Fruit fly (Drosophila melanogaster) whole organism: ENCODE data around the gene Dhrs4.
A peak's percentile ranks its signal among the peaks of the same experiment; 100 is the strongest.

Experiments
- CG8478 ChIP-seq: fragments of >200 bp; optimal IDR thresholded peaks from 2 replicates; lab custom pipeline; 2018; ENCODE audit warnings: inconsistent platforms
- Dll ChIP-seq: fragments of >200 bp; optimal IDR thresholded peaks from 2 replicates; lab custom pipeline; 2017
- EcR ChIP-seq, 2 experiments: fragments of >200 bp; optimal IDR thresholded peaks; 2 replicates each; lab custom pipeline; 2017; ENCODE audit warnings: missing biosample characterization in 2 of 2, missing genetic modification characterization in 2 of 2, missing genetic modification reagents in 2 of 2
- pan ChIP-seq: fragments of >200 bp; optimal IDR thresholded peaks from 2 replicates; lab custom pipeline; 2017
- psq ChIP-seq: fragments of >200 bp; optimal IDR thresholded peaks from 2 replicates; lab custom pipeline; 2017
- usp ChIP-seq: fragments of >200 bp; optimal IDR thresholded peaks from 2 replicates; lab custom pipeline; 2017; ENCODE audit warnings: missing biosample characterization, missing genetic modification characterization, mixed read lengths

The Dhrs4 gene

dm6 chr3L:5141380-5142101, at the start of gene Dhrs4, which contains the start of gene Gdap1:
Gene Dhrs4 (minus strand): TSS chr3L:5141646.
Gene Gdap1 (plus strand): TSS chr3L:5141953.
- TF ChIP-seq usp (GFP tag; lab: Kevin White, UChicago): no peak
- TF ChIP-seq Dll: no peak
- no peak for TF ChIP-seq pan (lab: Kevin White, UChicago)
- no peak for TF ChIP-seq EcR (GFP tag; optimal IDR thresholded peaks at IDR 0.05; lab: Kevin White, UChicago)
- TF ChIP-seq psq (lab: Kevin White, UChicago): no peak
- no peak for TF ChIP-seq CG8478 (lab: Kevin White, UChicago)

DNA sequence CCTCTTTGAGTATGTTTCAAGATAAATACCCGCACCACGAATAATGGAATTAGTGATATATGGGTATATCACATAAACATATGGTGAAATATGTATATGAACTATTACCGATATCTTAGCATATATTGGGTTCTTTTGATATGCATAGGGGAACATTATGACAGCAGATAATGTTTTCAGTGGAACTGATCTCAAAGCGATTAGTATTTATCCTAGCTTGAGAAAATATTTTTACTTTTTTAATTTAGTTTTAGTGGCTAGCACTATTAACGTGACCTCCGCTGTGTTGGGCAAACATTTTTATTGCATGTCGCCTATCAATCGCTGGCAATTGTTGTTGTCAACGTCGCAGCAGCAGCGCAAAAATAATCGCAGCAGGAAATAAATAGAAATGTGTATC, 47.0 kb upstream of the Dhrs4 start:
- no peak for TF ChIP-seq psq (lab: Kevin White, UChicago)
- TF ChIP-seq CG8478 (lab: Kevin White, UChicago): no peak
- TF ChIP-seq EcR (GFP tag; optimal IDR thresholded peaks at IDR 0.05; lab: Kevin White, UChicago): no peak
- no peak for TF ChIP-seq usp (GFP tag; lab: Kevin White, UChicago)
- no peak for TF ChIP-seq pan (lab: Kevin White, UChicago)
- no peak for TF ChIP-seq Dll

dm6 chr3L:5187572-5187934, 46.1 kb upstream of the Dhrs4 start:
- TF ChIP-seq usp (GFP tag; lab: Kevin White, UChicago) (no peak), pan (lab: Kevin White, UChicago) (no peak), EcR (GFP tag; optimal IDR thresholded peaks at IDR 0.05; lab: Kevin White, UChicago) (no peak), Dll (no peak), psq (lab: Kevin White, UChicago) (no peak), CG8478 (lab: Kevin White, UChicago) (no peak)

DNA sequence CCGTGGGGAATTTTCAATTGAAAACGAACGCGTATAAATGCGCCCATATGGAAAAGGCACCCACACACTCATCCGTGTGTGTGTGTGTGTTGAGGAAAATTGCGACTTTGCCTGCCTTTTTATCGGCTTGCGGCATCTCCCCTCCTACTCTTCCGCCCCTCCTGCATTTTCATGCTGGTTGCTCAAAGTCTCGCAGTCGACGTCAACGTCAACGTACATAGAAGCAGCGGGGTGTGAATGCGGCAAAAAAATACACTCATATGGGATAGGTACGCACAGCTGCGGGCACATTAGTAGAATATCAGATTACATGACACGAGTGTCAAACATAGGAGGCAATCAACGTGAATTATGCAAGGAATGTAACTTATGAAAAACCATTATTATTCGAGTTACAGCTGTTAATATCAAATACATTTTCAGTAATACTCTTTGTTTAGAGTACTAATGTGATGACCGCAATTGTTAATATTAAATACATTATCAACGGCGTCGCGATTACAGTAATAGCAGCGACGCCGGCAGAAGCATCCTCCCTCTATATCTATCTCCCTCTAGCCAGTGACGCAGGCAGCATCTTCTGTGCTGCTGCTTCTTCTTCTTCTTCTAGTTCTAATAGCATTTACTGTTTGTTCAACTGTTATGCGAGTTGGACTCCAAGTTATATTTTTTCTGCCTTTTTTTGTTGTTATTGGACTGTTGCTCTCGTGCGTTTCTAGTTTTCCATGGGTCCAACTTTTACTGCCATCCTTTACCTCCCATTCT, 45.5 kb upstream of the Dhrs4 start:
- TF ChIP-seq pan (lab: Kevin White, UChicago) (no peak), usp (GFP tag; lab: Kevin White, UChicago) (no peak), psq (lab: Kevin White, UChicago) (no peak), Dll (no peak), CG8478 (lab: Kevin White, UChicago) (no peak), EcR (GFP tag; optimal IDR thresholded peaks at IDR 0.05; lab: Kevin White, UChicago) (no peak)

DNA sequence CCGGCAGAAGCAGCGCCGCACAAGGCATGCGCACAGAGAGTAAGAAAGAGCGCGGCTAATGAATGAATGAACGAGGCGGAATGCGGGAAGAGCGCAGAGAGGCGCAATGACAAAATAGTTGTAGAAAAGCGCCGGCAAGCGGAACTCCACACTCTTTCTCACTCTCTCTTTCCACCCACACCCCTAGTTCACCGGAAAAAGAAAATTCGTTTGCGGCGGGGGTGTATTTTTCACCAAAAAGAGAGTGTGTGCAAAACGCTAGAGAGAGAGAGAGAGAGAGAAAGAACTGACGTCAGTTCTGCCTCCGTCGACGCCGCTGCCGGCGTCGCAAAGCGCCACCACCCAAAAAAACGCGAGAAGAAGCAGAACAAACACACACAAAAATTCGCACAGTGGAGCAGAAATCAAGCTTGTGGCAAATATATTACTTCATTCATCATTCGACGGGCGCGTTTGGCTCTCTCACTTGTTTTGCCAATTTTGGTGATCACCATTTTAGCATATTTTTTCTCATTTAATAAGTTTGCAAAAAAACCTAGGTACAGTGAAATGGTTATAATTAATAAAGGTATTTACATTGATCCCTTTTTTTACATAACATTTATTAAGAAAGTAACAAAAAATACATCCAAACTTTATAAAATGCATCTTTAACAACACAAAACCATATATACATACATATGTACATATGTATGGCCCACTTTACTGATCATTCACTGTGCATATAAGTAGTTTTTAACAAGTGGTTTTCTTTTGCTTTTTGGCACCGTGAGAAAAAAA, 43.6 kb upstream of the Dhrs4 start:
- TF ChIP-seq Dll: peak; percentile 99
- no peak for TF ChIP-seq usp (GFP tag; lab: Kevin White, UChicago)

DNA sequence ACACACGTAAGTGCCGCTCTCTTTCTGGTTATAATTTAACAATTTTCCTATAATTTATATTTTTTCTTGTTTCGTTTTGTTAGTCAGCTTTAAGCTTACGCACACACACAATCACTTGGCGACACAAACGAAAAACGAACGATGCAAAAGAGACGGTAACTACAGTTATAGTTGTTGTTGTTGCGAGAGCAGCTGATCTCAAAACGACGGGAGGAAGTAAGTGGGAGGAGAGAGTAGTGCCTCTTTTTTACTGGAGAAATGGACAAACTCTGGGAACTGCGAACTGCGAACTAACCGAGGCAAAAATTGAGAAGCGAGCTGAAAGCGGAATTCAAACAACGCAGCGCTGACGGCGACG, 43.0 kb upstream of the Dhrs4 start:
- no peak for TF ChIP-seq Dll
- no peak for TF ChIP-seq usp (GFP tag; lab: Kevin White, UChicago)
- TF ChIP-seq psq (lab: Kevin White, UChicago): no peak

DNA sequence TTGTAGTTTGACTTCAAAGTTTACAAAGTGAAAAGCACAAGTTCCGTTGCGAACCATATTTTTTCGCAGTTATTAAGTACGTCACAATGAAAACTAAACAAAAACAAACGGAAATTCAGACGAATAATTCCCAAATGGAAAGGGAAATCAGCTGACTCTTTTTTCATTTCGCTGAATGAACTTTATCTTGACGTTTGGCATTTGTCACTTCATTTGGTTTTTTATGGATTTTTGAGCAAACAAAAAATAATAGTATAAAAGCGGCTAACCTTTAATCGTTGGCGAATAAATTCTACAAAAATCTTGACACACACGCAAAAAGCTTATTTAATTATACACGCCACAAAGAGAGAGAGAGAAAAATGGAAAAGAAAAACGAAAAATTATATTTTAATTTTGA, 42.2 kb upstream of the Dhrs4 start:
- TF ChIP-seq usp (GFP tag; lab: Kevin White, UChicago) (no peak), Dll (no peak), pan (lab: Kevin White, UChicago) (no peak), psq (lab: Kevin White, UChicago) (no peak)

DNA sequence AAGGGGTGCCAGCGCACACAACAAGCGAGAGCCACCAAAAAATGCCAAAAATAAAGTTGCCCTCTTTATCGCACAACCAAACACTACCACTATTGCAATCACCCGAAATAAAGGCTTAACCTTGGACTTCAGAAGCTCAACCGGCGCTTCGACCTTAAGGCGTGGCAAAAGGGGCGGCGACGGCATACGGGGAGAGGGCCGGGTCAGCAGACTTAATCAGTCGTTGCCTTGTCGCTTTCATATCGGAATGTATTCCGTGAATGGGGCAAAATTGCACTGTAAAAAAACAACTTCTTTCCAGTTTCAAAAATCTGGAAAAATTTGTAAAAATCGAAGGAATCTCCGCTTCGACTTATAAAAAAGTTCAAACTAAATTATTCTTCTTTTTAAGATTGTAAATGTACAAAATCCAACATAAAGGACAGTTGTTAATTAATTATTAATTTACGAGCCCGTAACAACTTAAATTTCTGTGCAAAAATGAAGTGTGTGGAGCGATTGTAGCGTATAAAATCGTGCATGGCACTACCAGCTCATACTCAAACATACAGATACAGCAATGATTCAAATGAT, 41.6 kb upstream of the Dhrs4 start:
- TF ChIP-seq CG8478 (lab: Kevin White, UChicago) (no peak), usp (GFP tag; lab: Kevin White, UChicago) (no peak), psq (lab: Kevin White, UChicago) (no peak), EcR (GFP tag; optimal IDR thresholded peaks at IDR 0.05; lab: Kevin White, UChicago) (no peak), pan (lab: Kevin White, UChicago) (no peak)

DNA sequence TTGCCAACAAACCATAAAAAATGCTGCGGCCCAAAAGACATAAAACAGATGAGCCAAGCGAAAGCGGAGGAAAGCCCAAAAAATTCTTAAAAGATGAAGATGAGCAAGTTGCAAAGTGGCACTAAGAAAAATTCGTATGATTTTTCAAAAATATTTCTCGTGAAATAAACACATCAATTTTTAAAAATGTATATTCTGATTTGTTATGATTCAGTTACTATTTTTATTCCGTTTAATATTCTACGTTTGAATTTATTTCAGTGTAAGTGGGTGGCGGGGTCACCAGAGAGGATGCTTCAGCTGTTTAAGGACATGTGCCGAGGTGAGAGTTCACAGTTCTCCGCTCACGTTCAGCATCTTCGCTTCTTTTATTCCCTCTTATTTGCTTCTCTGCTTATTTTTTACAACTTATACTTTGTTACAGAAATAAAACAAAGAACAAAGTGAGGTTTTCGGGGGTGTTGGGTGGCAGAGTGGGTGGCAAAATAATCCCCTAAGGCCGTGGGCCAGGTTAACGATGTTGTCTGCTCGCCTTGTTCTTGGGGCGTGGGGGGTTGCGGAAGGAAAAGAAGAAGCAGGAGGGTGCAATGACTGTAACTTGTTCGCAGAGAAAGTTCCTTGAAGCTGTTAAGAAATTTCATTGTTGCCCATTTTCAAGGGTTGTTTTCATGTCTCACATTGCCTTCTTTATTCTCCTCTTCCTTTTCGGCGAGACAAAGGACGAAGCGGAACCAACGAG, 41.0 kb upstream of the Dhrs4 start:
- TF ChIP-seq Dll: no peak
- TF ChIP-seq usp (GFP tag; lab: Kevin White, UChicago): no peak
- no peak for TF ChIP-seq EcR (GFP tag; optimal IDR thresholded peaks at IDR 0.05; lab: Kevin White, UChicago)
- no peak for TF ChIP-seq CG8478 (lab: Kevin White, UChicago)
- no peak for TF ChIP-seq pan (lab: Kevin White, UChicago)
- TF ChIP-seq psq (lab: Kevin White, UChicago): no peak

dm6 chr3L:5180968-5181612, 39.6 kb upstream of the Dhrs4 start:
- TF ChIP-seq pan (lab: Kevin White, UChicago) (no peak), Dll (no peak), psq (lab: Kevin White, UChicago) (no peak), EcR (GFP tag; optimal IDR thresholded peaks at IDR 0.05; lab: Kevin White, UChicago) (no peak), CG8478 (lab: Kevin White, UChicago) (no peak), usp (GFP tag; lab: Kevin White, UChicago) (no peak)
